Worm (Caenorhabditis elegans): ENCODE results near the gene Y46G5A.22.

Gene Y46G5A.22

ce11 chrII:12789497-12789896, 28.9 kb downstream of the Y46G5A.22 start:
- TF ChIP-seq him-1 (tag; optimal IDR thresholded peaks at IDR 0.05) (no peak), W03F9.2 (tag; optimal IDR thresholded peaks at IDR 0.05) (no peak), dao-5 (tag; optimal IDR thresholded peaks at IDR 0.05) (no peak)

ce11 chrII:12787831-12788248, 30.5 kb downstream of the Y46G5A.22 start, which contains the start of gene alkb-7:
Gene alkb-7, minus strand, starts transcription at chrII:12788153.
- TF ChIP-seq him-1 (tag; optimal IDR thresholded peaks at IDR 0.05) (no peak), dao-5 (tag; optimal IDR thresholded peaks at IDR 0.05) (no peak), W03F9.2 (tag; optimal IDR thresholded peaks at IDR 0.05) (no peak)

ce11 chrII:12785391-12785790, 33.0 kb downstream of the Y46G5A.22 start, which contains the start of gene Y46G5A.15:
Gene Y46G5A.15, minus strand, starts transcription at chrII:12785416.
- no peak for TF ChIP-seq dao-5 (tag; optimal IDR thresholded peaks at IDR 0.05)
- no peak for TF ChIP-seq W03F9.2 (tag; optimal IDR thresholded peaks at IDR 0.05)
- no peak for TF ChIP-seq him-1 (tag; optimal IDR thresholded peaks at IDR 0.05)

ce11 chrII:12776379-12776778, 42.0 kb downstream of the Y46G5A.22 start, which contains the start of gene Y46G5A.34:
Gene Y46G5A.34, plus strand, starts transcription at chrII:12776679.
- TF ChIP-seq W03F9.2 (tag; optimal IDR thresholded peaks at IDR 0.05) (no peak), him-1 (tag; optimal IDR thresholded peaks at IDR 0.05) (no peak), dao-5 (tag; optimal IDR thresholded peaks at IDR 0.05) (no peak)

- TF ChIP-seq him-1 (tag; optimal IDR thresholded peaks at IDR 0.05) = no peak
- TF ChIP-seq W03F9.2 (tag; optimal IDR thresholded peaks at IDR 0.05) = no peak
- TF ChIP-seq dao-5 (tag; optimal IDR thresholded peaks at IDR 0.05) = no peak
Measured at ce11 chrII:12774402-12774801, 44.0 kb downstream of the Y46G5A.22 start, which contains the start of gene Y46G5A.14. Gene Y46G5A.14, plus strand, starts transcription at chrII:12774702.

ce11 chrII:12769947-12770346, 48.4 kb downstream of the Y46G5A.22 start:
- TF ChIP-seq him-1 (tag; optimal IDR thresholded peaks at IDR 0.05) (no peak), dao-5 (tag; optimal IDR thresholded peaks at IDR 0.05) (no peak), W03F9.2 (tag; optimal IDR thresholded peaks at IDR 0.05) (no peak)

- TF ChIP-seq dao-5 (tag; optimal IDR thresholded peaks at IDR 0.05) = no peak
- no peak for TF ChIP-seq him-1 (tag; optimal IDR thresholded peaks at IDR 0.05)
- peak; percentile 89 for TF ChIP-seq W03F9.2 (tag; optimal IDR thresholded peaks at IDR 0.05)
Measured at ce11 chrII:12768167-12768712, 50.1 kb downstream of the Y46G5A.22 start, which contains the start of the genes vps-2 and tiar-2. Gene vps-2, minus strand, starts transcription at chrII:12768217. Gene tiar-2, plus strand, starts transcription at chrII:12768686.

- TF ChIP-seq him-1 (tag; optimal IDR thresholded peaks at IDR 0.05) (no peak), dao-5 (tag; optimal IDR thresholded peaks at IDR 0.05) (no peak), W03F9.2 (tag; optimal IDR thresholded peaks at IDR 0.05) (no peak)
Measured at ce11 chrII:12767258-12767824, 51.0 kb downstream of the Y46G5A.22 start.

Data from whole organism, L4/young adult.